Worm (Caenorhabditis elegans): Measurements from ENCODE around the gene F13A2.10.

F13A2.10 gene

ce11 chrV:4410643-4411042 lies 24.6 kb upstream of the F13A2.10 start, which contains the start of gene Y47D7A.3:
Gene Y47D7A.3 (plus strand): TSS chrV:4410943.
- no peak for TF ChIP-seq lim-6 (tag; optimal IDR thresholded peaks at IDR 0.05)
- TF ChIP-seq hlh-30 (tag; optimal IDR thresholded peaks at IDR 0.05; ENCODE audit: insufficient read depth), result no peak
- TF ChIP-seq ceh-18 (tag; optimal IDR thresholded peaks at IDR 0.05), result no peak
- TF ChIP-seq C38D4.7 (GFP tag; optimal IDR thresholded peaks at IDR 0.05), result no peak
- no peak for TF ChIP-seq fax-1 (tag; optimal IDR thresholded peaks at IDR 0.05)
- no peak for TF ChIP-seq ztf-16 (tag; optimal IDR thresholded peaks at IDR 0.05)
- TF ChIP-seq sdc-2 (tag; optimal IDR thresholded peaks at IDR 0.05), result no peak

ce11 chrV:4407519-4407918 lies 21.4 kb upstream of the F13A2.10 start, which contains the start of gene nhr-118:
Gene nhr-118 (plus strand): TSS chrV:4407819.
- TF ChIP-seq fkh-6 (tag; optimal IDR thresholded peaks at IDR 0.05), result no peak
- TF ChIP-seq pqm-1 (tag; optimal IDR thresholded peaks at IDR 0.05), result no peak
- TF ChIP-seq ama-1 (optimal IDR thresholded peaks at IDR 0.05), result no peak
- TF ChIP-seq ceh-18 (tag; optimal IDR thresholded peaks at IDR 0.05), result no peak
- no peak for TF ChIP-seq ceh-24 (tag; optimal IDR thresholded peaks at IDR 0.05)
- no peak for TF ChIP-seq nhr-11 (tag; optimal IDR thresholded peaks at IDR 0.05)
- no peak for TF ChIP-seq ceh-9 (tag; optimal IDR thresholded peaks at IDR 0.05)
- no peak for TF ChIP-seq pag-3 (tag; optimal IDR thresholded peaks at IDR 0.05; ENCODE audit: borderline replicate concordance)
- no peak for TF ChIP-seq hlh-30 (tag; optimal IDR thresholded peaks at IDR 0.05; ENCODE audit: insufficient read depth)
- TF ChIP-seq elt-2 (tag; optimal IDR thresholded peaks at IDR 0.05), result no peak
- TF ChIP-seq unc-42 (tag; optimal IDR thresholded peaks at IDR 0.05), result no peak
- no peak for TF ChIP-seq ttx-3 (tag; optimal IDR thresholded peaks at IDR 0.05)
- no peak for TF ChIP-seq ceh-22 (tag; optimal IDR thresholded peaks at IDR 0.05)
- no peak for TF ChIP-seq ceh-2 (tag; optimal IDR thresholded peaks at IDR 0.05)

ce11 chrV:4401865-4402264 lies 15.8 kb upstream of the F13A2.10 start, which contains the start of gene F13A2.5:
Gene F13A2.5 (minus strand): TSS chrV:4401965.
- TF ChIP-seq ceh-6 (GFP tag; optimal IDR thresholded peaks at IDR 0.05) (no peak), K02D7.2 (tag; optimal IDR thresholded peaks at IDR 0.05) (no peak), hlh-15 (tag; optimal IDR thresholded peaks at IDR 0.05) (no peak), pag-3 (tag; optimal IDR thresholded peaks at IDR 0.05; ENCODE audit: borderline replicate concordance) (no peak), pax-1 (tag; optimal IDR thresholded peaks at IDR 0.05) (no peak), K09A11.1 (tag; optimal IDR thresholded peaks at IDR 0.05; ENCODE audit: insufficient read depth) (no peak), hlh-30 (tag; optimal IDR thresholded peaks at IDR 0.05; ENCODE audit: insufficient read depth) (no peak), T23F11.4 (GFP tag; optimal IDR thresholded peaks at IDR 0.05) (no peak), ceh-19 (GFP tag; optimal IDR thresholded peaks at IDR 0.05) (no peak), ceh-31 (tag; optimal IDR thresholded peaks at IDR 0.05) (no peak), elt-4 (tag; optimal IDR thresholded peaks at IDR 0.05) (no peak), fax-1 (tag; optimal IDR thresholded peaks at IDR 0.05) (no peak)

- TF ChIP-seq hlh-30 (tag; optimal IDR thresholded peaks at IDR 0.05; ENCODE audit: insufficient read depth) (no peak), che-1 (tag; optimal IDR thresholded peaks at IDR 0.05) (no peak), rnt-1 (tag; optimal IDR thresholded peaks at IDR 0.05) (no peak), K09A11.1 (tag; optimal IDR thresholded peaks at IDR 0.05; ENCODE audit: insufficient read depth) (no peak), ceh-24 (tag; optimal IDR thresholded peaks at IDR 0.05) (no peak), ceh-34 (tag; optimal IDR thresholded peaks at IDR 0.05) (no peak), unc-86 (tag; optimal IDR thresholded peaks at IDR 0.05) (no peak), ceh-45 (GFP tag; IDR thresholded peaks at IDR 0.05) (no peak), pqm-1 (tag; optimal IDR thresholded peaks at IDR 0.05) (no peak), tbx-7 (tag; optimal IDR thresholded peaks at IDR 0.05) (no peak), ahr-1 (tag; optimal IDR thresholded peaks at IDR 0.05) (no peak), T23F11.4 (GFP tag; optimal IDR thresholded peaks at IDR 0.05) (no peak)
These were observed 14.0 kb upstream of the F13A2.10 start, which contains the start of gene F13A2.4 for ce11 chrV:4400118-4400517. Gene F13A2.4 (minus strand): TSS chrV:4400218.

- no peak for TF ChIP-seq hlh-15 (tag; optimal IDR thresholded peaks at IDR 0.05)
These were observed 12.8 kb upstream of the F13A2.10 start for ce11 chrV:4398884-4399283.
